Fruit fly (Drosophila melanogaster) whole organism, embryonic: Measurements from ENCODE around the gene Nab2.

Experiments used
- Atf-2 ChIP-seq: fragments of 200-800 bp; sonication (Bioruptor generic); optimal IDR thresholded peaks from 2 replicates; lab custom pipeline; 2016; ENCODE audit warnings: missing biosample characterization, missing genetic modification characterization
- CG10209 ChIP-seq: fragments of 200-800 bp; sonication (Bioruptor generic); optimal IDR thresholded peaks from 3 replicates; lab custom pipeline; 2017; ENCODE audit warnings: missing biosample characterization, mild to moderate bottlenecking, missing genetic modification characterization, missing genetic modification reagents
- CG1024 ChIP-seq: fragments of 200-800 bp; sonication (Bioruptor generic); IDR thresholded peaks from 2 replicates; pipeline ENCODE4 v1.3.6; 2022; ENCODE audit warnings: missing biosample characterization, missing genetic modification characterization
- CG10565 ChIP-seq: fragments of 200-800 bp; sonication (Bioruptor generic); optimal IDR thresholded peaks from 3 replicates; lab custom pipeline; 2016; ENCODE audit warnings: missing biosample characterization, mild to moderate bottlenecking, missing genetic modification characterization
- CG13424 ChIP-seq: fragments of 200-800 bp; sonication (Bioruptor generic); optimal IDR thresholded peaks from 2 replicates; lab custom pipeline; 2019; ENCODE audit warnings: missing biosample characterization, mild to moderate bottlenecking, missing genetic modification characterization, moderate library complexity
- CG13775 ChIP-seq: fragments of 200-800 bp; sonication (Bioruptor generic); optimal IDR thresholded peaks from 3 replicates; lab custom pipeline; 2017; ENCODE audit warnings: missing biosample characterization, mild to moderate bottlenecking, missing genetic modification characterization
- CG14441 ChIP-seq: fragments of 200-800 bp; sonication (Bioruptor generic); IDR thresholded peaks from 2 replicates; pipeline ENCODE4 v1.3.6; 2022; ENCODE audit warnings: missing biosample characterization, missing genetic modification characterization
- CG15269 ChIP-seq: fragments of 200-800 bp; sonication (Bioruptor generic); optimal IDR thresholded peaks from 2 replicates; lab custom pipeline; 2018; ENCODE audit warnings: missing biosample characterization, mild to moderate bottlenecking, missing genetic modification characterization, moderate library complexity
- CG18262 ChIP-seq: fragments of 200-800 bp; optimal IDR thresholded peaks from 3 replicates; lab custom pipeline; 2019; ENCODE audit warnings: missing biosample characterization, mild to moderate bottlenecking, missing genetic modification characterization, moderate library complexity
- CG2116 ChIP-seq: fragments of 200-800 bp; sonication (Bioruptor generic); optimal IDR thresholded peaks from 3 replicates; lab custom pipeline; 2018; ENCODE audit warnings: missing biosample characterization, mild to moderate bottlenecking, missing genetic modification characterization
- CG2120 ChIP-seq: fragments of 200-800 bp; sonication (Bioruptor generic); optimal IDR thresholded peaks from 3 replicates; lab custom pipeline; 2016; ENCODE audit warnings: missing biosample characterization, missing genetic modification characterization
- CG2202 ChIP-seq: fragments of 200-800 bp; sonication (Bioruptor generic); optimal IDR thresholded peaks from 2 replicates; lab custom pipeline; 2018; ENCODE audit warnings: missing biosample characterization, mild to moderate bottlenecking, missing genetic modification characterization
- CG31224 ChIP-seq: fragments of 200-800 bp; sonication (Bioruptor generic); IDR thresholded peaks from 2 replicates; pipeline ENCODE4 v1.3.6; 2022; ENCODE audit warnings: missing biosample characterization, missing genetic modification characterization
- CG3281 ChIP-seq: fragments of 200-800 bp; sonication (Bioruptor generic); optimal IDR thresholded peaks from 3 replicates; lab custom pipeline; 2017; ENCODE audit warnings: missing biosample characterization, mild to moderate bottlenecking, missing genetic modification characterization
- CG4424 ChIP-seq: fragments of 200-800 bp; sonication (Bioruptor generic); optimal IDR thresholded peaks from 3 replicates; lab custom pipeline; 2016; ENCODE audit warnings: missing biosample characterization, missing genetic modification characterization
- CG6175 ChIP-seq: fragments of 200-800 bp; sonication (Bioruptor generic); IDR thresholded peaks from 3 replicates; pipeline ENCODE4 v1.3.6; 2022; ENCODE audit warnings: missing biosample characterization, missing genetic modification characterization
- CG7786 ChIP-seq: fragments of 200-800 bp; sonication (Bioruptor generic); optimal IDR thresholded peaks from 2 replicates; lab custom pipeline; 2016; ENCODE audit warnings: missing biosample characterization, missing genetic modification characterization
- CG7963 ChIP-seq: fragments of 200-800 bp; sonication (Bioruptor generic); IDR thresholded peaks from 3 replicates; pipeline ENCODE4 v1.3.6; 2022; ENCODE audit warnings: missing biosample characterization, missing genetic modification characterization; ENCODE audit not compliant: partially characterized antibody
- Dip2 ChIP-seq: fragments of 200-800 bp; sonication (Bioruptor generic); IDR thresholded peaks from 2 replicates; pipeline ENCODE4 v1.3.6; 2022; ENCODE audit warnings: missing biosample characterization, missing genetic modification characterization
- Drgx ChIP-seq: fragments of 200-800 bp; sonication (Bioruptor generic); IDR thresholded peaks from 2 replicates; pipeline ENCODE4 v1.3.6; 2022; ENCODE audit warnings: missing biosample characterization, missing genetic modification characterization
- Ets65A ChIP-seq: fragments of 200-800 bp; sonication (Bioruptor generic); peaks from one replicate; lab custom pipeline; 2016; ENCODE audit warnings: missing biosample characterization, missing genetic modification characterization
- GATAe ChIP-seq: fragments of 200-800 bp; sonication (Bioruptor generic); conservative IDR thresholded peaks from 2 replicates; pipeline ENCODE4 v1.3.6; 2022; ENCODE audit warnings: missing biosample characterization, missing genetic modification characterization
- MTF-1 ChIP-seq: fragments of 200-800 bp; sonication (Bioruptor generic); optimal IDR thresholded peaks from 2 replicates; lab custom pipeline; 2018; ENCODE audit warnings: missing biosample characterization, mild to moderate bottlenecking, missing genetic modification characterization, borderline replicate concordance
- Max ChIP-seq: fragments of 200-800 bp; sonication (Bioruptor generic); optimal IDR thresholded peaks from 2 replicates; lab custom pipeline; 2016; ENCODE audit warnings: missing biosample characterization, mild to moderate bottlenecking, missing genetic modification characterization
- Meics ChIP-seq: fragments of 200-800 bp; sonication (Bioruptor generic); optimal IDR thresholded peaks from 2 replicates; lab custom pipeline; 2017; ENCODE audit warnings: missing biosample characterization, mild to moderate bottlenecking, missing genetic modification characterization
- Optix ChIP-seq: fragments of 200-800 bp; sonication (Bioruptor generic); IDR thresholded peaks from 3 replicates; pipeline ENCODE4 v1.3.6; 2022; ENCODE audit warnings: missing biosample characterization, missing genetic modification characterization
- Ptx1 ChIP-seq: fragments of 200-800 bp; sonication (Bioruptor generic); IDR thresholded peaks from 2 replicates; pipeline ENCODE4 v1.3.6; 2022; ENCODE audit warnings: missing biosample characterization, missing genetic modification characterization
- Ssrp ChIP-seq: fragments of 200-800 bp; sonication (Bioruptor generic); optimal IDR thresholded peaks from 2 replicates; lab custom pipeline; 2018; ENCODE audit warnings: missing biosample characterization, mild to moderate bottlenecking, missing genetic modification characterization, moderate library complexity
- Xbp1 ChIP-seq: fragments of 200-800 bp; sonication (Bioruptor generic); optimal IDR thresholded peaks from 3 replicates; lab custom pipeline; 2016; ENCODE audit warnings: missing biosample characterization, mild to moderate bottlenecking, missing genetic modification characterization
- ab ChIP-seq: fragments of 200-800 bp; sonication (Bioruptor generic); optimal IDR thresholded peaks from 2 replicates; lab custom pipeline; 2016; ENCODE audit warnings: missing biosample characterization, missing genetic modification characterization
- ash1 ChIP-seq: fragments of 200-800 bp; sonication (Bioruptor generic); optimal IDR thresholded peaks from 2 replicates; lab custom pipeline; 2018; ENCODE audit warnings: missing biosample characterization, mild to moderate bottlenecking, missing genetic modification characterization
- ato ChIP-seq: fragments of 200-800 bp; sonication (Bioruptor generic); IDR thresholded peaks from 2 replicates; pipeline ENCODE4 v1.3.6; 2022; ENCODE audit warnings: missing biosample characterization, missing genetic modification characterization; ENCODE audit not compliant: partially characterized antibody
- cad ChIP-seq: fragments of >200 bp; optimal IDR thresholded peaks from 2 replicates; lab custom pipeline; 2017; ENCODE audit warnings: missing biosample characterization, missing genetic modification characterization
- eve ChIP-seq, 2 experiments: fragments of >200 bp; optimal IDR thresholded peaks; 2 replicates each; lab custom pipeline; 2017; ENCODE audit warnings: missing biosample characterization in 2 of 2, missing genetic modification characterization in 2 of 2
- fd64A ChIP-seq: fragments of 200-800 bp; sonication (Bioruptor generic); optimal IDR thresholded peaks from 3 replicates; lab custom pipeline; 2018; ENCODE audit warnings: missing biosample characterization, mild to moderate bottlenecking, missing genetic modification characterization
- gem ChIP-seq: fragments of 200-800 bp; sonication (Bioruptor generic); optimal IDR thresholded peaks from 2 replicates; lab custom pipeline; 2019; ENCODE audit warnings: missing biosample characterization, mild to moderate bottlenecking, missing genetic modification characterization, moderate library complexity
- hbn ChIP-seq: fragments of 200-800 bp; sonication (Bioruptor generic); IDR thresholded peaks from 2 replicates; pipeline ENCODE4 v1.3.6; 2022; ENCODE audit warnings: missing biosample characterization, missing genetic modification characterization; ENCODE audit not compliant: partially characterized antibody
- kah ChIP-seq: fragments of 200-800 bp; sonication (Bioruptor generic); optimal IDR thresholded peaks from 2 replicates; lab custom pipeline; 2018; ENCODE audit warnings: missing biosample characterization, mild to moderate bottlenecking, missing genetic modification characterization
- maf-S ChIP-seq: fragments of 200-800 bp; sonication (Bioruptor generic); optimal IDR thresholded peaks from 2 replicates; lab custom pipeline; 2016; ENCODE audit warnings: missing biosample characterization, missing genetic modification characterization
- mam ChIP-seq: fragments of 200-800 bp; sonication (Bioruptor generic); optimal IDR thresholded peaks from 3 replicates; lab custom pipeline; 2016; ENCODE audit warnings: missing biosample characterization, missing genetic modification characterization
- pum ChIP-seq: fragments of 200-800 bp; sonication (Bioruptor generic); optimal IDR thresholded peaks from 2 replicates; lab custom pipeline; 2016; ENCODE audit warnings: missing biosample characterization, missing genetic modification characterization
- sc ChIP-seq, 3 experiments: fragments of >200 bp in 2 of 3; fragments of 200-800 bp in 1 of 3; sonication (Bioruptor generic) in 1 of 3; optimal IDR thresholded peaks; 2 replicates in 2 of 3; 3 replicates in 1 of 3; lab custom pipeline; 2017; ENCODE audit warnings: mild to moderate bottlenecking in 1 of 3, missing biosample characterization in 1 of 3, missing genetic modification characterization in 1 of 3, missing genetic modification reagents in 1 of 3
- sima ChIP-seq: fragments of 200-800 bp; sonication (Bioruptor generic); optimal IDR thresholded peaks from 2 replicates; lab custom pipeline; 2016; ENCODE audit warnings: missing biosample characterization, missing genetic modification characterization
- slp2 ChIP-seq: fragments of 200-800 bp; sonication (Bioruptor generic); optimal IDR thresholded peaks from 2 replicates; lab custom pipeline; 2016; ENCODE audit warnings: missing biosample characterization, missing genetic modification characterization
- ssp ChIP-seq: fragments of 200-800 bp; sonication (Bioruptor generic); IDR thresholded peaks from 2 replicates; pipeline ENCODE4 v1.3.6; 2022; ENCODE audit warnings: missing biosample characterization, missing genetic modification characterization
- tap ChIP-seq: fragments of 200-800 bp; optimal IDR thresholded peaks from 3 replicates; lab custom pipeline; 2019; ENCODE audit warnings: missing biosample characterization, mild to moderate bottlenecking, missing genetic modification characterization, moderate library complexity
- tna ChIP-seq: fragments of 200-800 bp; sonication (Bioruptor generic); IDR thresholded peaks from 2 replicates; pipeline ENCODE4 v1.3.6; 2022; ENCODE audit warnings: missing biosample characterization, missing genetic modification characterization; ENCODE audit not compliant: partially characterized antibody
- trh ChIP-seq: fragments of 200-800 bp; sonication (Bioruptor generic); optimal IDR thresholded peaks from 2 replicates; lab custom pipeline; 2016; ENCODE audit warnings: missing biosample characterization, missing genetic modification characterization
- unc-4 ChIP-seq: fragments of 200-800 bp; sonication (Bioruptor generic); IDR thresholded peaks from 2 replicates; pipeline ENCODE4 v1.3.6; 2022; ENCODE audit warnings: missing biosample characterization, missing genetic modification characterization; ENCODE audit not compliant: partially characterized antibody
- usp ChIP-seq: fragments of >200 bp; optimal IDR thresholded peaks from 2 replicates; lab custom pipeline; 2017; ENCODE audit warnings: missing biosample characterization, missing genetic modification characterization
- vfl ChIP-seq: fragments of 200-800 bp; sonication (Bioruptor generic); optimal IDR thresholded peaks from 2 replicates; lab custom pipeline; 2016; ENCODE audit warnings: missing biosample characterization, missing genetic modification characterization

The Nab2 gene

dm6 chr3R:24279291-24279690, 38.9 kb downstream of the Nab2 start, which contains the start of gene shps (continued):
- TF ChIP-seq unc-4 (GFP tag; lab: Robert Waterston, UW) (peak; percentile 50; the same call in 1 of the 2 replicates), slp2 (GFP tag; lab: Kevin White, UChicago) (no peak), Atf-2 (GFP tag; lab: Kevin White, UChicago) (no peak), CG10565 (no peak), Ets65A (GFP tag; lab: Kevin White, UChicago) (no peak), CG7963 (GFP tag; lab: Robert Waterston, UW) (peak; percentile 92), CG10209 (GFP tag; lab: Kevin White, UChicago) (no peak), tap (tag; lab: Kevin White, UChicago) (no peak), Drgx (no peak), CG31224 (GFP tag; lab: Robert Waterston, UW) (no peak), Optix (GFP tag; lab: Robert Waterston, UW) (0 out of 3 replicates have a peak, but pooled peaks have one; percentile 28), CG4424 (GFP tag; lab: Kevin White, UChicago) (no peak), CG14441 (GFP tag; lab: Robert Waterston, UW) (no peak), CG2202 (tag; lab: Kevin White, UChicago) (no peak), MTF-1 (GFP tag; lab: Kevin White, UChicago) (no peak), CG6175 (0 out of 3 replicates have a peak, but pooled peaks have one; percentile 14), CG2120 (GFP tag; lab: Kevin White, UChicago) (no peak), Ssrp (no peak), CG1024 (no peak), CG3281 (GFP tag; lab: Kevin White, UChicago) (no peak), usp (GFP tag; lab: Kevin White, UChicago) (no peak), CG13775 (GFP tag; lab: Kevin White, UChicago) (no peak), GATAe (GFP tag; lab: Robert Waterston, UW) (no peak), Xbp1 (GFP tag; lab: Kevin White, UChicago) (no peak), CG13424 (no peak), cad (peak; percentile 96), eve (GFP tag; optimal IDR thresholded peaks at IDR 0.05; lab: Kevin White, UChicago) (no peak), CG15269 (tag; lab: Kevin White, UChicago) (no peak), kah (GFP tag; lab: Kevin White, UChicago) (no peak), gem (tag; lab: Kevin White, UChicago) (no peak), mam (no peak), pum (GFP tag; lab: Kevin White, UChicago) (no peak), hbn (GFP tag; lab: Robert Waterston, UW) (peak; percentile 23; the same call in 1 of the 2 replicates), Max (GFP tag; lab: Kevin White, UChicago) (no peak), ash1 (GFP tag; lab: Kevin White, UChicago) (no peak), trh (no peak), CG7786 (no peak), tna (GFP tag; lab: Robert Waterston, UW) (peak; percentile 99), sc (optimal IDR thresholded peaks at IDR 0.05; lab: Kevin White, UChicago) (no peak), sc (GFP tag; optimal IDR thresholded peaks at IDR 0.05; lab: Kevin White, UChicago) (no peak), Dip2 (GFP tag; lab: Robert Waterston, UW) (no peak), ab (GFP tag; lab: Kevin White, UChicago) (no peak), Meics (no peak), ato (peak; percentile 96), vfl (GFP tag; lab: Kevin White, UChicago) (no peak), sima (GFP tag; lab: Kevin White, UChicago) (no peak), maf-S (GFP tag; lab: Kevin White, UChicago) (no peak), fd64A (GFP tag; lab: Kevin White, UChicago) (no peak), ssp (GFP tag; lab: Robert Waterston, UW) (no peak), CG2116 (GFP tag; lab: Kevin White, UChicago) (no peak), CG18262 (tag; lab: Kevin White, UChicago) (no peak), Ptx1 (GFP tag; lab: Robert Waterston, UW) (no peak)
